Worm (Caenorhabditis elegans): Measurements from ENCODE around the gene K02A6.3.
"Not testable (repeated sequence)": the region's sequence is repeated elsewhere in the genome, so short reads cannot be mapped to it uniquely, and the experiment has no call there.

The K02A6.3 gene

DNA sequence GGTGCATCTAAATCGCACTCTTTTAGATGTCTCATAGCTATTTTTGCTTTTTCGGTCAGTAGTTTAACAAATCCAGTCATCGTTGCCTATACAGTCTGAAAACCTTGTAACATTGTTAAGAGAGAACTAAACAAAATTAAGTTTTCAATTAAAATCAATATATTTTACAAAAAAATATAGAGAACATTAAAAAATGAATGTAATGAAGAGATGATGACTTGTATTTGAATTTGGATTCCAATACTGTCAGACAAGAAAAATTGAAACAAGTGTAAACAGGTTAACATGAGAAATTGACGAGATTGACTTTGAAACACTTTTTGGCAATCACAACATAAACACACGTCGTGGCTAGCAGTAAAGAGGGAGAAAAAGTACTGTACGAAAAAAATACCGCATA, 46.7 kb downstream of the K02A6.3 start, which contains the start of gene C17H11.5:
TSS of gene C17H11.5 (minus strand) at position 101 of the 400 bp plus-strand sequence.
- TF ChIP-seq ztf-4 (tag; optimal IDR thresholded peaks at IDR 0.05), result no peak
- TF ChIP-seq skn-1 (tag; optimal IDR thresholded peaks at IDR 0.05), result no peak
- no peak for TF ChIP-seq pha-4 (tag; optimal IDR thresholded peaks at IDR 0.05)
- no peak for TF ChIP-seq ZK546.5 (tag; optimal IDR thresholded peaks at IDR 0.05)
- TF ChIP-seq lin-15B (tag; optimal IDR thresholded peaks at IDR 0.05), result no peak
- no peak for TF ChIP-seq egl-27 (tag; optimal IDR thresholded peaks at IDR 0.05)
- no peak for TF ChIP-seq jun-1 (tag; optimal IDR thresholded peaks at IDR 0.05)
- TF ChIP-seq nhr-12 (tag; optimal IDR thresholded peaks at IDR 0.05), result no peak
- no peak for TF ChIP-seq ceh-16 (tag; optimal IDR thresholded peaks at IDR 0.05)

DNA sequence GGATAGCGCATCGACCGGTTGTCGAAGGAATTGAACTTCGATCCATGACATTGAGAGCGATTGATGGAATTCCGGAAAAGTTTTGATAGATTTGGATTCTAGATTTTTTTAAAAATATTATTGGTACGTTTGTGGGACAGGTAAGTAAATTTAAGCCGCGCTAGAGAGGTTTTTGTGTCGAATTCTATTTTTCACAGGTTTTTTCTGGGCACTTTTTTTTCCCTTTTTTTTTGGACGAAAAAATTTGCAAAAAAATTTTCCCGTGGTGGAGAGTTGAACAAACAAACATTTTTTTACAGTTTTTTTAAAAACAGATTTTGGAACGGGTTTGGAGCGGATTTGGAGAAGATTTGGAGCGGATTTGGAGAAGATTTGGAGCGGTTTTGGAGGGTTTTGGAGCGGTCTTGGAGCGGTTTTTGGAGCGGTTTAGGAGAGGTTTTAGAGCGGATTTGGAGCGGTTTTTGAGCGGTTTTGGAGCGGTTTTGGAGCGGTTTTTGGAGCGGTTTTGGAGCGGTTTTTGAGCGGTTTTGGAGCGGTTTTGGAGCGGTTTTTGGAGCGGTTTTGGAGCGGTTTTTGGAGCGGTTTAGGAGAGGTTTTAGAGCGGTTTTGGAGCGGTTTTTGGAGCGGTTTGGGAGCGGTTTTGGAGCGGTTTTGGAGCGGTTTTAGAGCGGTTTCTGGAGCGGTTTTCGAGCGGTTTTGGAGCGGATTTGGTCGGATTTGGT, 50.0 kb downstream of the K02A6.3 start, which contains the start of gene C17H11.4:
TSS of gene C17H11.4 (minus strand) at position 51 of the 722 bp plus-strand sequence.
- not testable (repeated sequence) for TF ChIP-seq ceh-9 (tag; optimal IDR thresholded peaks at IDR 0.05); fos-1 (tag; optimal IDR thresholded peaks at IDR 0.05); nhr-43 (tag; optimal IDR thresholded peaks at IDR 0.05; ENCODE audit: poor library complexity, severe bottlenecking)
